Fruit fly (Drosophila melanogaster) whole organism, wandering third instar larva: ENCODE data around the gene Mob3.

Experiments
- CrebA ChIP-seq: fragments of 200-800 bp; sonication (Bioruptor generic); optimal IDR thresholded peaks from 2 replicates; lab custom pipeline; 2016; ENCODE audit warnings: missing biosample characterization, mild to moderate bottlenecking, missing genetic modification characterization, borderline replicate concordance
- GATAd ChIP-seq: sonication (Bioruptor generic); optimal IDR thresholded peaks from 2 replicates; lab custom pipeline; 2016; ENCODE audit warnings: missing biosample characterization, missing genetic modification characterization
- HLH106 ChIP-seq: fragments of 200-800 bp; optimal IDR thresholded peaks from 3 replicates; lab custom pipeline; 2019; ENCODE audit warnings: missing biosample characterization, mild to moderate bottlenecking, missing genetic modification characterization, moderate library complexity
- Hr78 ChIP-seq: fragments of >200 bp; optimal IDR thresholded peaks from 2 replicates; lab custom pipeline; 2017; ENCODE audit warnings: missing biosample characterization, missing genetic modification characterization
- Jra ChIP-seq: sonication (Bioruptor generic); optimal IDR thresholded peaks from 2 replicates; lab custom pipeline; 2016; ENCODE audit warnings: missing biosample characterization, missing genetic modification characterization
- OdsH ChIP-seq: fragments of 200-800 bp; sonication (Bioruptor generic); optimal IDR thresholded peaks from 2 replicates; lab custom pipeline; 2016; ENCODE audit warnings: missing biosample characterization, mild to moderate bottlenecking, missing genetic modification characterization
- Rel ChIP-seq, 2 experiments: fragments of 200-800 bp; sonication (Bioruptor generic) in 1 of 2; optimal IDR thresholded peaks; 2 replicates in 1 of 2; 3 replicates in 1 of 2; lab custom pipeline; 2016 to 2019; ENCODE audit warnings: mild to moderate bottlenecking in 2 of 2, missing biosample characterization in 2 of 2, missing genetic modification characterization in 2 of 2, moderate library complexity in 1 of 2
- Sp1 ChIP-seq: fragments of 200-800 bp; sonication (Bioruptor generic); optimal IDR thresholded peaks from 3 replicates; lab custom pipeline; 2019; ENCODE audit warnings: missing biosample characterization, mild to moderate bottlenecking, missing genetic modification characterization, moderate library complexity
- br ChIP-seq: fragments of 200-800 bp; sonication (Bioruptor generic); optimal IDR thresholded peaks from 2 replicates; lab custom pipeline; 2016; ENCODE audit warnings: missing biosample characterization, missing genetic modification characterization
- dl ChIP-seq, 2 experiments: fragments of 175-275, 200-275 bp in 1 of 2; fragments of 200-275 bp in 1 of 2; sonication (Bioruptor generic); optimal IDR thresholded peaks; lab custom pipeline; 2018; ENCODE audit warnings: mild to moderate bottlenecking in 2 of 2, missing biosample characterization in 2 of 2, missing genetic modification characterization in 2 of 2, moderate library complexity in 2 of 2; ENCODE audit not compliant: partially characterized antibody in 2 of 2, insufficient read depth in 1 of 2
- fru ChIP-seq: fragments of 200-800 bp; sonication (Bioruptor generic); optimal IDR thresholded peaks from 3 replicates; lab custom pipeline; 2016; ENCODE audit warnings: missing biosample characterization, mild to moderate bottlenecking, missing genetic modification characterization
- h ChIP-seq: fragments of 200-800 bp; sonication (Bioruptor generic); optimal IDR thresholded peaks from 3 replicates; lab custom pipeline; 2016; ENCODE audit warnings: missing biosample characterization, mild to moderate bottlenecking, missing genetic modification characterization
- woc ChIP-seq: sonication (Bioruptor generic); optimal IDR thresholded peaks from 2 replicates; lab custom pipeline; 2016; ENCODE audit warnings: missing biosample characterization, mild to moderate bottlenecking, missing genetic modification characterization

DNA sequence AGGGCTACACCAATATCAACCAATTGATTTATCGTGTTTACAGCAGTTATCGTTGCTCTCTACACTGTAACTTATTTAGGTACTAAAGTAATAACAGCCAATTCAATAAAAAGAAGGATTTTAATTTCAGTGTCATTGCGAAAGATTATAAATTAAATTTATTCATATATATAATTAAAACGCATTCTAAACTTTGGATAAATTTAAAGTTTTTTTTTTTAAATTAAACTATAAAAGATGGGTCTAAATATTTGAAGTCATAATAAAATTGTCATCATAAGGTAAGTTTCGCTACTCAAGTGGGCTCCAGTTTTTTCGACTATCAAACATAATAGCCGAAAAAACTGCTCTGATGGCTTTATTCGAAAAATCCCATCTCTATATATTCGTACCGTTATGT is 7.1 kb downstream of the Mob3 start, which contains the start of gene trk:
- TF ChIP-seq OdsH (GFP tag; lab: Kevin White, UChicago) (no peak), Rel (GFP tag; optimal IDR thresholded peaks at IDR 0.05; lab: Kevin White, UChicago) (no peak), Rel (tag; optimal IDR thresholded peaks at IDR 0.05; lab: Kevin White, UChicago) (no peak), woc (no peak), Sp1 (GFP tag; lab: Kevin White, UChicago) (no peak), GATAd (GFP tag; lab: Kevin White, UChicago) (no peak), CrebA (GFP tag; lab: Kevin White, UChicago) (no peak), fru (GFP tag; lab: Kevin White, UChicago) (no peak), br (no peak), dl (GFP tag; optimal IDR thresholded peaks at IDR 0.05; lab: Kevin White, UChicago; ENCODE audit: insufficient read depth in 1 of 2, partially characterized antibody in 2 of 2) (no peak), h (GFP tag; lab: Kevin White, UChicago) (no peak), HLH106 (tag; lab: Kevin White, UChicago) (no peak), Hr78 (GFP tag; lab: Kevin White, UChicago) (no peak), Jra (no peak)
